Fruit fly (Drosophila melanogaster): Measurements from ENCODE around the gene SsRbeta.

dm6 chr3L:16097393-16097884 lies 32.0 kb upstream of the SsRbeta start, which contains the start of the genes CG13074 and ATPsynbetaL:
- TF ChIP-seq CG6163 (GFP tag; IDR thresholded peaks at IDR 0.05), result no peak
- TF ChIP-seq Hr38 (GFP tag; optimal IDR thresholded peaks at IDR 0.05), result no peak
- TF ChIP-seq OdsH (GFP tag; optimal IDR thresholded peaks at IDR 0.05), result no peak
- no peak for TF ChIP-seq Hr39 (GFP tag; optimal IDR thresholded peaks at IDR 0.05)
- TF ChIP-seq CG6276 (GFP tag; optimal IDR thresholded peaks at IDR 0.05), result no peak
- TF ChIP-seq CG6792 (GFP tag; optimal IDR thresholded peaks at IDR 0.05), result no peak
- no peak for TF ChIP-seq Eip93F (GFP tag; optimal IDR thresholded peaks at IDR 0.05)
- no peak for TF ChIP-seq Blimp-1 (GFP tag; optimal IDR thresholded peaks at IDR 0.05)
- TF ChIP-seq dsx (GFP tag; optimal IDR thresholded peaks at IDR 0.05; ENCODE audit: poor library complexity, severe bottlenecking), result no peak
- no peak for TF ChIP-seq Ets21C (GFP tag; optimal IDR thresholded peaks at IDR 0.05)
- no peak for TF ChIP-seq lz (GFP tag; optimal IDR thresholded peaks at IDR 0.05)
- TF ChIP-seq Sox14 (GFP tag; optimal IDR thresholded peaks at IDR 0.05), result no peak

Measured in whole organism, prepupa.